Fruit fly (Drosophila melanogaster) whole organism, larva: ENCODE results near the gene CG17598.

Source experiments
- noc ChIP-seq: fragments of 200-800 bp; sonication (Bioruptor generic); optimal IDR thresholded peaks from 3 replicates; lab custom pipeline; 2019; ENCODE audit warnings: missing biosample characterization, mild to moderate bottlenecking, missing genetic modification characterization, moderate library complexity

The CG17598 gene

DNA sequence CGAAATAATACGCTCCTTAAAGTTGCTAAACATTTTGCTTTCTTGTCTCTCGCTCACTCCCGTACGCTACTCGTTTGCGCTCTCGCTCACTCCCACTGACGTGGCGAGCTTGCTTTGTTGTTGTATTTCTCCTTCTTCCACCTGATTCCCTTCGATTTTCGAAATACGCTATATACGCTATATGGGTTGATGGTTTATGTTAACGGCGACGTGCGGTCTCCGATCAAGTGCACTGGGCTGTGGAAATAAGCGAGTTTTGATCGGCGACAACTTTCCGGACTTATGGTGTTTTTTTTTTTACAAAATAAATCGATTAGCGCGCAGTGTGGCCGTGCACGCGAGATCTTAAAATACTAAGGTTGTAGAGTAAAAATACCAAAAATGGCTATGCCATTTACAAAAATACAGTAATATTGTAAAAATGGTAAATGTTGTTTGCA, at the start of gene CG17598:
Gene CG17598 (minus strand): TSS at position 319 of the 440 bp plus-strand sequence.
- TF ChIP-seq noc = no peak

DNA sequence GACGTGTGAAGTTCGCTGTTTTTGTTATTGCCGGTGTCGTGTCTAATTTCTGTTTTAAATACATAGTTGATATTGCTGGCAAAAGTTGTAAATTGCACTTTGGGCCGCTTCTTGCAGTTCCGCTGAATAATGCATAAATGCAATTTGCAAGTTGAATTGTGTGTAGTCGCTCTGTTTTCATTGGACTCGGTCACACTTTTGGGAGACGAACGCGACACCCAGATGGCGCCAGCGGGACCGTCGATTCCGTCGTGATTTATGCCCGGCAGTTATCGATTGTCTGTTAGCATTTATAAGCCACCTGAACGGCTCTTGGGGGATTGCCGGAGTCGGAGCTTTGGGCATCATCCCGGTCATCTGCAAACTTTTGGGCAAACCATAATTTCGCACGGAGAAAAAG, 42.7 kb upstream of the CG17598 start:
- no peak for TF ChIP-seq noc

DNA sequence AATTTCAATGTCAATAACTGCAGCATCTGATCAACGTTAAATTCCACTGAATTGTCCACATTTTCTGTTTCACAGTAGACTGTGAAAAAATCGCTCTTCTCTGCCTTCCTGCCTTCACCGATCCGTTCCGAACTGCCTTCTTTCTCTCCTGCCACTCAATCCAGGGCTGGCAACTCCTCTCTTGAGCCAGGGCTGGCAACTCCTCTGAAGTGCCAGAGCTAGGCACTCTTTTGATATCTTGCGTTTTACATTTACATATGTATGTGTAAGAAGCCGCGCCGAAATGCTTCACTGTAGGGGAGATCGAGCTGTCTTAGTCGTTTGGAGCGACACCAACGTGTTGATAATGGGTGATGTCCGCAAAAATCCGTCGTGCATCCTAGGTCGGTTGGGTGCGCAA, 34.9 kb upstream of the CG17598 start:
- TF ChIP-seq noc = no peak

DNA sequence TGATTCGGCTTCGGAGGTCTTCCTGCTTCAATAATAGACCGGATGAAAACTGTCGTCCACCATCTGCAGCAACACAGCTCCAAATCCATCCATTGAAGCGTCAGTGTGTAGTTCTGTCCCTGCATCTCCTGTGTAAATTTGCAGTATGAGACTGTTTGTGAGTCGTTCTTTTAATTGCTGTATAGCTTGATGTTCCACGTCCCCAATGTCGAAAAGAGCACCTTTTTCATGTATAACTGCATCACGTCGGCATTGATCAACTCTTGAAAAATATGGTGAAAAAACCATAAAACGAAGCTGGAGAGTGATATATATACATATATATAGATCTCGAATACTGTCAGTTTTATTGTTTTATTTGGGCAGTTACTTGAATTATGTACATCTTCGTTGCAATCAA, 34.2 kb upstream of the CG17598 start:
- no peak for TF ChIP-seq noc

DNA sequence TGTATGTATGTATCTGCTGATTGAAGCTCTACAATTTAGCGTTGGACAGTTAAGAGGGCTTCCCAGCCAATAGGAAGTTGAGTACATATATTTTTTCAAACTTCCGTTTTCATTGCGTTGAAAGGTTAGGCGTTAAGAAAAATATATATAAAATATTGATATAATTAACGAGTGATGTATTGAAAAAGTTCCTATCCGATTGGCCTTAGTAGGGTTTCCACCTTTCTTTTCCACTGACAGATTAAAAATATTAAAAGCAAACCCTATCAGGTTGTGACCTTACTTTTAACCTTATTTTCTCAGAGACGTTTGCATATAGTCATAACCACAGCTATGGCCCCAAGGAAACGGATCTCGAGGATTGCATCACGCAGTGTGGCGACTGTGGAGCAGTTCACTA, 6.6 kb upstream of the CG17598 start, which contains the start of gene CG17601:
Gene CG17601 (plus strand): TSS at position 301 of the 400 bp plus-strand sequence.
- TF ChIP-seq noc = no peak

DNA sequence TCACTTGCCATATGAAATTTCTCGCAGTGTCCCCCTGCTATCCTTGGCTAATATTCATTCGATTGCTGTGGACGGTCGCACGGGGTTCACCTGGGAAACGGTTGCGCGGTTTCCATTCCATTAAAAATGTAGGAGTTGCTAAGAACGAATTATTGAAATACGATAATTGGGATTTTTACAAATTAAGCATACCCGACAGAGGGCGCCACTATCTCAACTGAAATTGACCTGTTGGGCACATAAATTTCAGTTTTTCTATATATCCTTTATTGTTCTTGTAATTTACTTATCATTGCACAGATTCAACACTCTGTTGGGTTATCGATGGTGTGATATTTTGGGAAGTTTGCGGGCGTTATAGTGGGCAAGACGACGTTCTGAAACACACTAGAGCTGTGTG, 4.5 kb upstream of the CG17598 start:
- no peak for TF ChIP-seq noc

DNA sequence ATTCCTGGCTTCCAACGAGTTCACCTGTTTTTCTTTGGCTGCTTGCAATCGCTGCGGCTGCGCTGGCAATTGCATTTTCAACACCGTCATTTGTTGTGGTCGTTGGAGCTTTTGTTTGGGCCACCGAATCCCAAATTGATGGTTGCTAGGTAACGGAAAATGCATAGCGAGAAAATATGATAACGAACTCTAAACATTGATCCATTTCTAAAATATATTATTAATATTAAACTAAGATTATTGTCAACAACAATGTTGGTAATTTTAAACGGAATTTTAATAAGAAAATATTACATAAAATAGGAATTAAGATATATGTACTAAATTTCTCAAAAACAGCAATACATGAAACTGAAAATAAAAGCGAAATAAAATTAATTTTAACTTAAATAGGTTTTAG, 4.0 kb upstream of the CG17598 start, which contains the start of gene Cluap1:
Gene Cluap1 (minus strand): TSS at position 101 of the 400 bp plus-strand sequence.
- no peak for TF ChIP-seq noc

DNA sequence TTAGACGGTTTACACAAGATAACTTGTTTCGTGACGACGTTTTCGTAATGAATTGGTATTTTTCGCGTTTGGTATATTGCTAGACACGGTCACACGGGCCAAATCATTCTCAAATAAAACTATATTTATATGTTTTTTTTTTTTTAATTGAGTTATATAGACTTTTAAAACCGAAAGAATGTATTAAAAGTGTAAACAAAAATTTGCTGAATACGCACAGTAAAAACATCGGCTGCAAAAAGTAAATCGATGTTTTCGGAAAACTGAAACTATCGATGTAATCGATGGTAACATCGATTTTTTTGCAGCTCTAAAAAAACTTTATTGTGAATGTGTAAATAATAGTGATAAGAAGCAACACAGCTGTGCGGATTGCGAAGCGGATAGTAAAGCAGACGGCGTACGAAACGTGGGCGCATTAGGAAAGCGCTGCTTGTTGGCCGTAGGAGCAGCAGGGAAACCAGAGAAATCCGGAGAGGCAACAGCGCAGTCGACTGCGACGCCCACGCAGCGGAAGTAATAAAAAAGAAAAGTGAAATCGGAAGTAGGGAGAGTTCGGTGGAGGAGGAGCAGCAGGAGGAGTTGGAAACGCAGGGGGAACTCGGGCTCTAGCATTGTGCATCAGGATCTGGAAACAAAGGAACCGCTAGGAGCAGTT, 10.4 kb downstream of the CG17598 start, which contains the start of gene S6kII:
Gene S6kII (plus strand): TSS at position 301 of the 658 bp plus-strand sequence.
- TF ChIP-seq noc = no peak

DNA sequence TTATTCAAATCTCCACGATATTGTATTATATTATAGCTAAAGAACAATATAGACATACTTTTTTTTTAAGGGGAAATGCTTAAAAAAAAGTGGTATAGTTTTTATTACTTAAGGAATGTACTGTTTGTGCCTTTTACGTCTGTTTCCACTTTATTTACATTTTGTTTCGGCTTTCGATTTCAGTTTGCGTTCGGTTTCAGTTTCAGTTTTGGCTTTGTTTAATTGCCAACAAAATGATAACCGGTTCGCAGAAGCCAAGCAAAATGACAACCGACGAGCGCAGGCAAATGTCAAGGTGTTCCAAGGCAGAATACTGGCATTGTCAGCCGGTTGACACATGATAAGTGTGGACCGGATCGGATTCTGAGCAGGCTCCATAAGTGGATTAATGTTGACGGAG, 13.0 kb downstream of the CG17598 start:
- TF ChIP-seq noc = no peak

DNA sequence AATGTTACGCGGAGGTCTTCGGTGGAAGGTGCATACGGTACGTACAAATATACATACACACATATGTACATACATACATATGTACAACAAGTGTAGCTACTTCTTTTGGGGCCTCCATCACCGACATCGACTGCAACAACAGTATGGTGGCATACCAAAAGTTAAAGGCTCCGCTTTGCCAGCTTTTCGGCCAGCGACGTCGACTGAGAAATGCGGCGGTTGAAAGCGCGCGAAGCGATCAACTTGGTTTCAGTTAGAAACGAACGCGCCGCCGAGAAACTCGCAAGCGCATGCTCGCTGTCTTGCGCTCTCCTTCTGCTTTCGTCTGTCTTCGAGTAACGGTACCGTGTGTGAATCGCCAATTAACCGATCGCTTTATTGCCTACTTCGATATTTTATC, 25.2 kb downstream of the CG17598 start, which contains the start of gene CG17600:
Gene CG17600 (plus strand): TSS at position 250 of the 400 bp plus-strand sequence.
- no peak for TF ChIP-seq noc

DNA sequence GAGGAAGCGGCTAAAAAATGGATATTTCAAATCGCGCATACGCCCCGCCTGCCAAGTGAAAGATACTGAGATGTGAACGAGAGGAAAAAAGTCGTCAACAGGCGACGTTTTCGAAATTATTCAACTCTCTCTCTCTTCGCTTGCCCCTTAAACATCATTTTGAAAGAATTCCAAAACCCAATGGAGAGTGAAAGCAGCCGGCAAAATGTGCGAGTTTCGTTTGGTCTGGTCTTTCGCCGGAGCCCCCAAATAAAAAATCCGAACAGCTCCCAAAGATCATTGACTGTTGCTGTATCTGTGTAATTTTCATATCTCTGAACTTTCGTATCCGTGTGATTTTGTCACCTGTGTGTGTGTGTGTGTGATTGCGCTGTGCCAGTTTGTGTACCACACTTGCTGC, 28.1 kb downstream of the CG17598 start:
- TF ChIP-seq noc = no peak

DNA sequence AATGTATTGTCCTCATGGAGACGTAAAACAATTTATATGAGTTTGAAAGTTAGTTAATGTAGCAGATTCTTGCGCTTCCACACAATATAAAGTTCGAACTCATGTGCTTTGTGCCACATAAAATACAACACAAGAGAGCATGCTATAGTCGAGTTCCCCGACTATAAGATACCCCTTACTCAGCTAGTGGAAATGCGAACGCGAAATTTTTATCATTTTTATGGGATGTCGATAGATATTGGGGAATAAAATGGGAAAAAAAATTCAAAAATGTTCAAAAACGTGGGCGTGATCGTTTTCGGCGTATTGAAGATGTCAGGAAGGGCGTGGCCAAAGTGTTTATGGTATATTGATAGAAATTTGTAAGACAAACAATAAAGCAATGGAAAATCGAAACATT, 29.4 kb downstream of the CG17598 start:
- TF ChIP-seq noc = no peak

DNA sequence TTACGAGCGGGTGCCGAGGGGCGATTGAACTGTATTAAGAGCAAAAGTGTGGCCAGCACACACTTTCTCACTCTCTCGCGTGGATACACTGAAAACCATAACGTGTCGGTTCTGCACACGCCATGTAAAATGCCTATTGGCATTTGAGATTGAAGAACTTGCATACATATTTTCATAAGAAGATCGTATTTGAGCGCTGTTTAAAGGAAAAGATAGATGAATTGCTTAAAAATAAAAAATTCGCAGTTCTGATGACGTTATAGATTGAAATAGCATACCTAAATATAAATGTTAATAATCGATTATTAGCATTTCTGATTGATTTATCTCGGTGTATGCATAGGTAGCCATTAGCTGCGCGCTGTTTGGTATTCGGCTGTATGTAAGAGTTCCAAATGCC, 31.1 kb downstream of the CG17598 start:
- no peak for TF ChIP-seq noc

DNA sequence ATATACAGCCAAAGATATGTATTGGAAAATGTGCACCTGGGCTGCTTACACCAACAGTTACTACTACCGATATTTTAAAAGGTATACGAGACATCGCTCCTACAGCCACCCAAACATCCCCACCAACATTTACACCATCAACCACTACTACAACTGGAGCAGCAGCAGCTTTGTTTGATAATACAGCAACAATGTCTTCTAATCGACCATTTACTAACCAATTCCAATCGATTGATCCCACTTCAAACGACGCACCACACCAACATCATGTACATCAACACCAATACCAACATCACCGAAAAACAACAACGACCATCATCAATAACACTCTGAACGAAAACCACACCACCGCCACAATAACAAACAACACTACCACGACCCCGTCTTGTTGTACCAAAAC, 38.0 kb downstream of the CG17598 start:
- TF ChIP-seq noc = no peak

DNA sequence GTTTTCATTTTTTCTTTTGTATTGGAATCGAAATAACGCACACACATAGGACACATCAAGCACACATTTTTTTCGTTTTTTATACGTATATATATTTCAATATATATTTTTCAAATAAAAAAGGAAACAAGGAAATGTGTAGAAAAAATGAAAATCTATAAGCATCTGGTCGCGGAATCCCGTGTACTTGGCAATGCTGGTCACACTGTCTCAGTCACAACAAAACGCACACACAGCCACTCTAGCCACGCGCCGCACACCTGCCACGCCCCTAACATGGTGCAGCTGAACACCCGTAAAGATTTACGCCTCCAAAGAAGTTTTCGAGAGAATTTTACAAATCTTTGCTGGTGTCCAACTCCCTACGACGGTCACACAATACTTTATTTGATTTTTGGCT, 40.6 kb downstream of the CG17598 start:
- no peak for TF ChIP-seq noc

DNA sequence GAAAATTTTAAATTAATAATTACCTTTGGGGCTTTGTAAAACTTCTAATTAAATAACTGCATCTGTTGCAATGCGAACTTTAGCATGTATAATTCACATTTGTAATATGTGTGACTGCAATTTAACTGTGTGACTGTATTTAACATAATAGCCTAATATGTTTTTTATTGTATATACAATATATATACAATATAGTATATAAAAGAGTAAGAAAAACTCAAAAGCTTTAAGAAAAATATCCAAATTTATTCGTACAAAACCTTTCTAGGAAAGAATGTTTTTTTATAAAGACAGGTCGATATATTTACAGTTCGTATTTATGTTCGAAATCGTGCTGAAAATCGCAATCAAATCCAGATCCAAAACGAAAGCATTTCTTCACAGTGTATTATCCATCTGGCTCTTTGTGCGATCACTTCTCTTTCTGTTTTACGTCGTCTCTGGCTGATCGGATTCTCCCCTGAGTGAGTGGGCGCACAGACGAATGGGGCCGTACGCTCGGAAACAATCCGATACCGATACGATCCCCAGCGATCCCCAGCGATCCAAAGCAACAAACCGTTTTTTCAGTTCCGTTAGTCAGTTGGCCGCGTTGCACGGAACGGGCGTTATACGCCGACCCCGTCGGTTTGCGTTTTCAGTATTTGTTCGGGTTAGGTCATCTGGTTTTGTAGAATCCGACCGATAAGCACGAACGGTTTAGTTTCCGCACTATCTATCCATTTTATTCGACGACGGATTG, 49.0 kb downstream of the CG17598 start:
- peak; percentile 84 for TF ChIP-seq noc

DNA sequence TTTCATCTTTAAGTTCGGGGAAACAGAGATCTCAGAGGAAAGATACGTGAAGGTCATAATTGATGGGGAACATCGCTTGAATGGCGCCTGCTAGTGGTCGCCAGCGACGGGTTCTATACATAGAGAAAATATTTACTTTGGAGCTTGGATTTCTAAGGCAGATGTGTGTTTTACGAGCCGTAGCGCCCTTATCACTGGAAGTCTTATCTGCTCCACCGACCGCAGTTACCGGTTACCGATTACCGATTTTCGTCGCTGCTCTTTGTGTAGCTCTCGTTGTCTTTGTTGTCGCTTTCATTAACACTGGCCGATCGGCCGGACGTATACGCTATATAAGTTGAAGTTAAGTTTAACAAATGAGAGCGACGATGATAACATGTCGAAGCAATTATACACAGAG, 49.6 kb downstream of the CG17598 start:
- TF ChIP-seq noc = no peak
